Fruit fly (Drosophila melanogaster): ENCODE data around the gene Hk.

DNA sequence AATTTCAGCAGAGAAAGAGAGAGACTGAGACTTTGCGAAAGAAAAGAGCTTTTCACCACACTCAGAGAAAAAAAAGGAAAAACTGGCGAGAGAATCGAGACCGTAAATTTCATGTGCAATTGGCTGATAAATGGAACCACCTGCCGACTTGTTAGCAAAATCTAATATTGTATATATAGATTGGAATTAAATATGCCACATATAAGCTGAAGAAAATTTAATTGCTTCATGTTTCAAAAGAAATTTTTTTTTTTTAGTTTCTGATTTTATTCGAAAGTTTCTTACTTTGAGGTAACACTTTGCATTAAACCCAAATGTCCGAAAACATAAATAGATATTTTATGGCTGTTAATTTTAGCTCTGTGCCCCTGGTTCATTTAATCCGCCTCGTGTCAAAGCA, 18.5 kb downstream of the Hk start:
- TF ChIP-seq Gug (GFP tag; IDR thresholded peaks at IDR 0.05) (no peak), Deaf1 (tag; optimal IDR thresholded peaks at IDR 0.05) (no peak), jumu (GFP tag; optimal IDR thresholded peaks at IDR 0.05) (no peak), Doc2 (GFP tag; IDR thresholded peaks at IDR 0.05) (no peak)

Data from whole organism, embryonic.